Fruit fly (Drosophila melanogaster) whole organism, prepupa: ENCODE data around the gene CG32243.

Experiments used
- CG1621 ChIP-seq: fragments of 200-800 bp; sonication (Bioruptor generic); optimal IDR thresholded peaks from 3 replicates; lab custom pipeline; 2018; ENCODE audit warnings: missing biosample characterization, mild to moderate bottlenecking, missing genetic modification characterization
- CG16779 ChIP-seq: fragments of 200-800 bp; sonication (Bioruptor generic); optimal IDR thresholded peaks from 3 replicates; lab custom pipeline; 2017; ENCODE audit warnings: missing biosample characterization, mild to moderate bottlenecking, missing genetic modification characterization
- CG34406 ChIP-seq: fragments of 200-800 bp; sonication (Bioruptor generic); optimal IDR thresholded peaks from 3 replicates; lab custom pipeline; 2016; ENCODE audit warnings: missing biosample characterization, missing genetic modification characterization
- CG3919 ChIP-seq: fragments of 200-800 bp; sonication (Bioruptor generic); optimal IDR thresholded peaks from 3 replicates; lab custom pipeline; 2016; ENCODE audit warnings: missing biosample characterization, missing genetic modification characterization
- CG4318 ChIP-seq: fragments of 200-800 bp; sonication (Bioruptor generic); optimal IDR thresholded peaks from 3 replicates; lab custom pipeline; 2017; ENCODE audit warnings: missing biosample characterization, mild to moderate bottlenecking, missing genetic modification characterization
- CG6854 ChIP-seq: fragments of 200-800 bp; sonication (Bioruptor generic); optimal IDR thresholded peaks from 2 replicates; lab custom pipeline; 2017; ENCODE audit warnings: missing biosample characterization, mild to moderate bottlenecking, missing genetic modification characterization
- CG8119 ChIP-seq: fragments of 200-800 bp; sonication (Bioruptor generic); IDR thresholded peaks from 3 replicates; pipeline ENCODE4 v1.3.6; 2022; ENCODE audit warnings: missing biosample characterization, missing genetic modification characterization
- Ets96B ChIP-seq: fragments of 200-800 bp; optimal IDR thresholded peaks from 2 replicates; lab custom pipeline; 2019; ENCODE audit warnings: missing biosample characterization, mild to moderate bottlenecking, missing genetic modification characterization, moderate library complexity
- OdsH ChIP-seq: fragments of 200-800 bp; sonication (Bioruptor generic); optimal IDR thresholded peaks from 3 replicates; lab custom pipeline; 2016; ENCODE audit warnings: missing biosample characterization, missing genetic modification characterization
- Sox14 ChIP-seq: fragments of 200-800 bp; sonication (Bioruptor generic); optimal IDR thresholded peaks from 3 replicates; lab custom pipeline; 2016; ENCODE audit warnings: missing biosample characterization, missing genetic modification characterization
- acj6 ChIP-seq: fragments of 200-800 bp; sonication (Bioruptor generic); optimal IDR thresholded peaks from 3 replicates; lab custom pipeline; 2016; ENCODE audit warnings: missing biosample characterization, missing genetic modification characterization
- eg ChIP-seq: fragments of 200-800 bp; sonication (Bioruptor generic); IDR thresholded peaks from 3 replicates; pipeline ENCODE4 v1.3.6; 2022; ENCODE audit warnings: missing biosample characterization, missing genetic modification characterization
- pdm3 ChIP-seq: fragments of 200-800 bp; sonication (Bioruptor generic); optimal IDR thresholded peaks from 3 replicates; lab custom pipeline; 2016; ENCODE audit warnings: missing biosample characterization, missing genetic modification characterization
- vri ChIP-seq: fragments of 200-800 bp; sonication (Bioruptor generic); optimal IDR thresholded peaks from 3 replicates; lab custom pipeline; 2016; ENCODE audit warnings: missing biosample characterization, mild to moderate bottlenecking, missing genetic modification characterization

DNA sequence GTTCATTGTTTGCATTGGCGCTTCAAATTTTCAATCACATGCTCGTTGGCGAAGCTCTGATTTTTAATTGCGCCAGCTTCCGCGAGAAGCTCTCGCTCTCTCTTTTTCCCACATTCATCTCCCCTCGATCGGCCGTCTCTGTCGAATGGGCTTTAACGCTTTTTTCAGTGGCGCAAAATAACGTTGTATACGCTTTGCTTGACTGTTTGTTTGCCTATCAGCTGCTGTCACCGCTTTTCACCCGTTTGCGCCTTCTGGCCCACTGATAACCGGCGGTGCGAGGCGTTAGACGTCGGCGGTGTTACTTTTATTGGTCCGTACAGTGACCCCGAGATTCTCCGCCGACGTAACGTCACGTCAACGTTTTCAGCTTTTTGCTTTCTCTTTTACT, 2.8 kb upstream of the CG32243 start:
- TF ChIP-seq CG34406: no peak
- TF ChIP-seq Sox14 (GFP tag; lab: Kevin White, UChicago): no peak
- no peak for TF ChIP-seq acj6 (GFP tag; lab: Kevin White, UChicago)
- no peak for TF ChIP-seq CG6854 (GFP tag; lab: Kevin White, UChicago)
- TF ChIP-seq CG3919: no peak
- no peak for TF ChIP-seq pdm3 (GFP tag; lab: Kevin White, UChicago)
- no peak for TF ChIP-seq CG8119 (GFP tag; lab: Robert Waterston, UW)
- TF ChIP-seq CG1621 (tag; lab: Kevin White, UChicago): no peak
- no peak for TF ChIP-seq eg (GFP tag; lab: Robert Waterston, UW)
- TF ChIP-seq Ets96B (tag; lab: Kevin White, UChicago): no peak
- no peak for TF ChIP-seq CG16779 (tag; lab: Kevin White, UChicago)
- TF ChIP-seq OdsH (GFP tag; lab: Kevin White, UChicago): no peak
- peak; percentile 96 for TF ChIP-seq vri
- no peak for TF ChIP-seq CG4318 (GFP tag; lab: Kevin White, UChicago)
